Fruit fly (Drosophila melanogaster): Measurements from ENCODE around the gene CG32726.
A peak's percentile ranks its signal among the peaks of the same experiment; 100 is the strongest.

The CG32726 gene

DNA sequence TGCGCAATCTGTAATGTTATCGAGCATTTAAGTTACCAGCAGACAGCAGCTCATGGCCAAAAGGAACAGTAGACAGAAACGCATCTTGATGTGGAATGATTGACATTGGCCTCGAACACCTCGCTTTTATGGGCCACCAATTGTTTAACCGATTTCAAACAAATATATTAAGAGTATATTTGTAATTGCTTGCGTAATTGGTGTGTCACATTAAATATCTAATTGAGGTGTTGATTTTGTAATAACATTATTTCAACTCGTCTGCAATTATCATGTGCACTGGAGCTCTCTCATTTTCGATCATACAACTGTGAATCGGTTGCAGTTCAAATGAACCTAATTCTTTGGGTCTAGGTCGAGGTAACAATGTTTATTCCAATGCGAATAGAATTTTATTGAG, at the start of gene CG32726:
Gene CG32726 (minus strand): TSS at position 101 of the 400 bp plus-strand sequence.
- TF ChIP-seq Mes4 (GFP tag; optimal IDR thresholded peaks at IDR 0.05) (no peak), dati (GFP tag; IDR thresholded peaks at IDR 0.05) (no peak), pum (GFP tag; optimal IDR thresholded peaks at IDR 0.05) (no peak), trh (GFP tag; optimal IDR thresholded peaks at IDR 0.05) (no peak), CG11696 (GFP tag; IDR thresholded peaks at IDR 0.05) (no peak), TFAM (GFP tag; optimal IDR thresholded peaks at IDR 0.05) (no peak), ttk (GFP tag; IDR thresholded peaks at IDR 0.05) (no peak), CG9876 (GFP tag; optimal IDR thresholded peaks at IDR 0.05) (no peak), Xrp1 (GFP tag; IDR thresholded peaks at IDR 0.05) (no peak), sob (GFP tag; IDR thresholded peaks at IDR 0.05) (no peak), bowl (GFP tag; IDR thresholded peaks at IDR 0.05) (no peak), MBD-R2 (GFP tag; IDR thresholded peaks at IDR 0.05) (no peak), CG1233 (GFP tag; optimal IDR thresholded peaks at IDR 0.05) (no peak), CG18599 (GFP tag; optimal IDR thresholded peaks at IDR 0.05) (no peak)

DNA sequence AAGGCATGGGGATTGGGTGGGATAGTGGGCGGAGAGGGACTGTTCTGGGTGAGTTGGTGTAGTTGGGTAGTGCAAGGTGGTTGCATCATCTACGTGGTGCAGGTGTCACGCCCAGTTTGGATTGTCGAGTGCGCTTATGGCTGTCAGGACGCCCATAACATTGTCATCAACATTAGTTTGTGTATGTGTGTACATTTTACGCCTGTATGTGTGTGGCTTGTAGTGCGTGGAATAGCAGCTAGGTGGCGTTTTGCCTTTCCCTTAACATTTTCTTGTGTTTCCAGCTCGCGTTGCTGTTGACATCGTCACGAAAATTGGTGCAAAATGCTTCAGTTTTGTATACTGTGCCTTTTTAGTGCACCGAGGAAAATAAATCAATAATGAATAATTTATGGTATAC, 40.8 kb upstream of the CG32726 start:
- TF ChIP-seq MTF-1 (GFP tag; optimal IDR thresholded peaks at IDR 0.05; ENCODE audit: borderline replicate concordance) (no peak), Ets65A (GFP tag) (peak; percentile 67), CTCF (GFP tag; optimal IDR thresholded peaks at IDR 0.05) (peak; percentile 77), CG17612 (GFP tag; IDR thresholded peaks at IDR 0.05) (no peak)

DNA sequence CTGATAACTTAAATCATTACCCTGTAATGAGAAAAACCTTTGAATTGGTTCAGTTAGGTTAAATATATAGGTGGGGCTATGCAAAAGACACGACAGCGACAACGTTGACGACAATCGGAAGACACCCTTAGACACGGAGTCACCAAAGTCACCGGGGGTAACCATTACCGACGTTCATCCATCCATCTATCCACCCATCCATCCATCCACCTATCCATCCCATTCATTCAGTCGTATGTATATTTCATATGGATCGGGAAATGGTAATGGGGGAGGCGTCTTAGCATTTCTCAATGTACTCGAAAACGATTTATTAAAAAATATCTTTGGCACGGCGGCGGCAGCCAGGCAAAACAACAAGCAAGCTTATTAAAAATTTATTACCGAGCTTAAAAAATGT, 36.5 kb upstream of the CG32726 start:
- peak; percentile 11 for TF ChIP-seq Ets65A (GFP tag)
- TF ChIP-seq CG31388 (GFP tag; optimal IDR thresholded peaks at IDR 0.05), result no peak
- TF ChIP-seq CG8281 (tag; optimal IDR thresholded peaks at IDR 0.05), result peak; percentile 91
- TF ChIP-seq sens (GFP tag), result peak; percentile 13
- TF ChIP-seq CG2199 (GFP tag; IDR thresholded peaks at IDR 0.05), result no peak

DNA sequence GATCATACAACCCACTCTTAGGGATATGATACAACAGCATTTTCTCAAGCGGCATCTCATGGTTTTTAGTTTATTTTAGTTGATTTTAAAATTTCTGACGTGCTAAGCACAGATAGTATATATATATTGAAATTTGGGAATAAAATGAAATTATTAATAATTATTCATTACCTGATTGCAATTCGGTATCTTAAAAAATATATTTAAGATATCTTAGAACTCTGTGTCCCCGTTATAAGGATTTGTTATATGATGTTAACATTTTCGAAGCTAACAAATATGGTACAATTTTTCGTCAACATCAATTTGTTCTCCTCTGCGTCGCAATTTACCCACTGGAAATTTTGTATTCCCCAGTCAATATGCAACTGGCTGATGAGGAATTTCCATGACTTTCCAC, 27.7 kb upstream of the CG32726 start, which contains the start of gene CG43198:
Gene CG43198 (minus strand): TSS at position 101 of the 400 bp plus-strand sequence.
- TF ChIP-seq cas (GFP tag; IDR thresholded peaks at IDR 0.05) (no peak), fd96Cb (tag; optimal IDR thresholded peaks at IDR 0.05) (no peak), unc-4 (GFP tag; IDR thresholded peaks at IDR 0.05; ENCODE audit: partially characterized antibody) (no peak), Atf-2 (GFP tag; optimal IDR thresholded peaks at IDR 0.05) (no peak)

DNA sequence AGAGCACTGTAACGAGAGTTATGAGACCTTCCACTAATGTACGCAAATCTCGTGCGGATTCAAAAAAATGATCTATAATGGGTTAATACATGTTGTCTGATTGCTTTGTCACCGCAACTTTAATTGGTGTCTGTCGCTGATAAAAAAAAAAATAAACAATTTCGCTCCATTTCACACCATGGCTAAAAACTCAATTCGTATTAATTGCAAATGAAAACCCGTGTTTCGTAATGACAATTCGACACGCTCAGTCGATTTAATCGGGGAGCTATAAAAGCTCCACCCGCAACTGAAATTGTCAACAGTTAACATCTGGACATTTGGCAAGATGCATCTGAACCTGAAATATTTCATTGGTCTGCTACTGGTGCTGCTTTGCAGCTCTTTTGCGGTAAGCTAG, 26.4 kb upstream of the CG32726 start, which contains the start of gene CG11368:
Gene CG11368 (plus strand): TSS at position 301 of the 400 bp plus-strand sequence.
- TF ChIP-seq CG8290 (GFP tag; optimal IDR thresholded peaks at IDR 0.05) (no peak), CG8290 (tag; optimal IDR thresholded peaks at IDR 0.05) (no peak), CG11085 (GFP tag; IDR thresholded peaks at IDR 0.05) (no peak), Neu2 (GFP tag; optimal IDR thresholded peaks at IDR 0.05; ENCODE audit: borderline replicate concordance) (no peak), nau (GFP tag; optimal IDR thresholded peaks at IDR 0.05) (no peak), Oaz (GFP tag; IDR thresholded peaks at IDR 0.05) (no peak), BEAF-32 (GFP tag; optimal IDR thresholded peaks at IDR 0.05) (no peak), sd (tag; optimal IDR thresholded peaks at IDR 0.05) (no peak), CG2678 (tag; optimal IDR thresholded peaks at IDR 0.05) (no peak)

DNA sequence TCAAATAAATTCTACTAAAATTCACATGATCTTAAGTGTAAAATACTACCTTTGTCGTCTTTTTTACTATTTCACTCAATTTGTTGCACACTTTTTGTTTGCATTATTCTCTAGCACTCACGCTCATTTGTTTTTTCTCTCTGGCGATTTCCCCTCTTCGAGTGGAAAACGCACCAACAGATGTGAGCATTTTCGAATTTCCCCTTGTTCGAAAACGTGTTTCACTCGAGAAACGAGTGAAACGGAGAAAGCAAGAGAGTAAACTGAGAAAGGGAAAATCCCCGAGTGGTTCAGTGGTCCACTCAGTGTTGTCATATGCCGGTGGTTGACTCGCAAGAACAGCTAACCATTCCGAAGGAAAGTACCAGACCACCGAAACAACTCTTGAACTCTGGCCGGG, 19.5 kb upstream of the CG32726 start:
- peak; percentile 99 for TF ChIP-seq z (GFP tag; IDR thresholded peaks at IDR 0.05)
- TF ChIP-seq HmgZ (tag; optimal IDR thresholded peaks at IDR 0.05), result no peak
- peak; percentile 64 for TF ChIP-seq bbx (GFP tag; IDR thresholded peaks at IDR 0.05; ENCODE audit: partially characterized antibody)
- TF ChIP-seq zen2 (GFP tag; IDR thresholded peaks at IDR 0.05; ENCODE audit: partially characterized antibody), result peak; percentile 42; the same call in 1 of the 3 replicates
- no peak for TF ChIP-seq pan (optimal IDR thresholded peaks at IDR 0.05)
- TF ChIP-seq pan (GFP tag; optimal IDR thresholded peaks at IDR 0.05 in 1 of 2, IDR thresholded peaks at IDR 0.05 in 1 of 2), result no peak
- no peak for TF ChIP-seq Six4 (GFP tag; optimal IDR thresholded peaks at IDR 0.05)
- peak; percentile 16 to 49 for TF ChIP-seq Trl (optimal IDR thresholded peaks at IDR 0.05)
- TF ChIP-seq Trl (GFP tag; optimal IDR thresholded peaks at IDR 0.05), result no peak
- TF ChIP-seq Bgb (GFP tag; IDR thresholded peaks at IDR 0.05; ENCODE audit: partially characterized antibody), result peak; percentile 37; the same call in 1 of the 2 replicates
- TF ChIP-seq Deaf1 (tag; optimal IDR thresholded peaks at IDR 0.05), result peak; percentile 24
- no peak for TF ChIP-seq Meics (GFP tag; optimal IDR thresholded peaks at IDR 0.05)

Measured in whole organism, embryonic.